Worm (Caenorhabditis elegans) whole organism, early embryonic: ENCODE data around the gene pax-3.

ENCODE experiments used
- ama-1 ChIP-seq: fragments of 150-350 bp; optimal IDR thresholded peaks from 2 replicates; lab custom pipeline; 2014
- ets-7 ChIP-seq: sonication (generic microtip); optimal IDR thresholded peaks from 2 replicates; lab custom pipeline; 2016; ENCODE audit warnings: missing genotype, missing genetic modification characterization, missing compliant biosample characterization
- flt-1 ChIP-seq: fragments of 200-800 bp; sonication (Bioruptor generic); IDR thresholded peaks from 2 replicates; pipeline ENCODE4 v1.3.6; 2022; ENCODE audit warnings: missing genetic modification characterization, missing compliant biosample characterization
- hmg-4 ChIP-seq: fragments of 200-800 bp; sonication (Bioruptor generic); optimal IDR thresholded peaks from 2 replicates; lab custom pipeline; 2018; ENCODE audit warnings: mild to moderate bottlenecking, missing genetic modification characterization, missing compliant biosample characterization
- hnd-1 ChIP-seq: sonication (generic microtip); optimal IDR thresholded peaks from 2 replicates; lab custom pipeline; 2016; ENCODE audit warnings: missing genetic modification characterization, missing compliant biosample characterization
- scrt-1 ChIP-seq: fragments of 200-800 bp; sonication (Bioruptor generic); IDR thresholded peaks from 2 replicates; pipeline ENCODE4 v1.3.6; 2022; ENCODE audit warnings: missing genetic modification characterization, missing compliant biosample characterization
- tbx-11 ChIP-seq: fragments of 200-800 bp; sonication (Bioruptor generic); IDR thresholded peaks from 2 replicates; pipeline ENCODE4 v1.3.6; 2022; ENCODE audit warnings: missing genetic modification characterization, missing compliant biosample characterization
- tra-4 ChIP-seq: sonication (generic microtip); optimal IDR thresholded peaks from 2 replicates; lab custom pipeline; 2017; ENCODE audit warnings: missing genetic modification characterization, missing compliant biosample characterization

ce11 chrII:10132818-10133217 is 13.6 kb upstream of the pax-3 start:
- no peak for TF ChIP-seq ama-1 (lab: Kevin White, UChicago)
- no peak for TF ChIP-seq flt-1
- TF ChIP-seq hmg-4 (GFP tag; lab: Kevin White, UChicago), result no peak
- TF ChIP-seq tbx-11, result no peak
- no peak for TF ChIP-seq hnd-1
- TF ChIP-seq scrt-1, result no peak
- no peak for TF ChIP-seq tra-4
- no peak for TF ChIP-seq ets-7
